Worm (Caenorhabditis elegans): ENCODE results near the gene trx-2.

DNA sequence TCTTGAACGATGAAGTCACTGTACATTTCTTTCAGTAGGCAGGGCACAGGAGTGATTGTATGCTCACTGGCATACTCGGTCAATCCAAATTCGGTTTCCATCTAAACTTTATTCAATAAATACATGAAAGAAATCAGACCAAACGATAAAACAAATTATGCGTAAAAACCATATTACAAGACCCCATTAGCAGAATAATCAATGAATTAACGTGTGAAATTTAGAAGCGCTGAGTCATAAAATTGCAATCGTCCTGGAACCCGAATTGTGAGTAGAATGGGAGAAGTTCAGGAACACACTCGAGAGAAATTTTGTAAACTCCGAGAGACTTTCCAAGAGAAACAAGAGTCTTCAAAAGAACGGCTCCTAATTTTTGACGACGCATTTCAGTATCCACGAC is 5.0 kb downstream of the trx-2 start, which contains the start of gene B0024.11:
- no peak for TF ChIP-seq nhr-76 (tag; optimal IDR thresholded peaks at IDR 0.05)
- no peak for TF ChIP-seq nhr-237 (tag; optimal IDR thresholded peaks at IDR 0.05)
- TF ChIP-seq elt-3 (tag; optimal IDR thresholded peaks at IDR 0.05) = no peak

All from whole organism, mixed stage, embryonic.